Fruit fly (Drosophila melanogaster) whole organism, prepupa: ENCODE measurements around the gene nompB.

Source experiments
- Blimp-1 ChIP-seq: fragments of 200-800 bp; sonication (Bioruptor generic); optimal IDR thresholded peaks from 3 replicates; lab custom pipeline; 2017; ENCODE audit warnings: missing biosample characterization, missing genetic modification characterization, mild to moderate bottlenecking, moderate library complexity, missing genetic modification reagents
- CG10669 ChIP-seq: fragments of 200-800 bp; sonication (Bioruptor generic); optimal IDR thresholded peaks from 3 replicates; lab custom pipeline; 2018; ENCODE audit warnings: missing biosample characterization, mild to moderate bottlenecking, missing genetic modification characterization, moderate library complexity
- CG11294 ChIP-seq: fragments of 200-800 bp; sonication (Bioruptor generic); IDR thresholded peaks from 2 replicates; pipeline ENCODE4 v1.3.6; 2022; ENCODE audit warnings: missing biosample characterization, missing genetic modification characterization
- CG11762 ChIP-seq: fragments of 200-800 bp; sonication (Bioruptor generic); optimal IDR thresholded peaks from 3 replicates; lab custom pipeline; 2016; ENCODE audit warnings: missing biosample characterization, missing genetic modification characterization; ENCODE audit not compliant: insufficient read depth
- CG11902 ChIP-seq: fragments of 200-800 bp; sonication (Bioruptor generic); optimal IDR thresholded peaks from 3 replicates; lab custom pipeline; 2016; ENCODE audit warnings: missing biosample characterization, missing genetic modification characterization
- CG15336 ChIP-seq: fragments of 200-800 bp; sonication (Bioruptor generic); IDR thresholded peaks from 2 replicates; pipeline ENCODE4 v1.3.6; 2022; ENCODE audit warnings: missing biosample characterization, missing genetic modification characterization
- CG1621 ChIP-seq: fragments of 200-800 bp; sonication (Bioruptor generic); optimal IDR thresholded peaks from 3 replicates; lab custom pipeline; 2018; ENCODE audit warnings: missing biosample characterization, mild to moderate bottlenecking, missing genetic modification characterization
- CG16779 ChIP-seq: fragments of 200-800 bp; sonication (Bioruptor generic); optimal IDR thresholded peaks from 3 replicates; lab custom pipeline; 2017; ENCODE audit warnings: missing biosample characterization, mild to moderate bottlenecking, missing genetic modification characterization
- CG3032 ChIP-seq: fragments of 200-800 bp; optimal IDR thresholded peaks from 2 replicates; lab custom pipeline; 2019; ENCODE audit warnings: missing biosample characterization, mild to moderate bottlenecking, missing genetic modification characterization, moderate library complexity
- CG31627 ChIP-seq: fragments of 200-800 bp; sonication (Bioruptor generic); optimal IDR thresholded peaks from 3 replicates; lab custom pipeline; 2016; ENCODE audit warnings: missing biosample characterization, missing genetic modification characterization
- CG32006 ChIP-seq: fragments of 200-800 bp; sonication (Bioruptor generic); optimal IDR thresholded peaks from 3 replicates; lab custom pipeline; 2017; ENCODE audit warnings: missing biosample characterization, mild to moderate bottlenecking, missing genetic modification characterization
- CG34406 ChIP-seq: fragments of 200-800 bp; sonication (Bioruptor generic); optimal IDR thresholded peaks from 3 replicates; lab custom pipeline; 2016; ENCODE audit warnings: missing biosample characterization, missing genetic modification characterization
- CG4318 ChIP-seq: fragments of 200-800 bp; sonication (Bioruptor generic); optimal IDR thresholded peaks from 3 replicates; lab custom pipeline; 2017; ENCODE audit warnings: missing biosample characterization, mild to moderate bottlenecking, missing genetic modification characterization
- CG6163 ChIP-seq: fragments of 200-800 bp; sonication (Bioruptor generic); IDR thresholded peaks from 3 replicates; pipeline ENCODE4 v1.3.6; 2022; ENCODE audit warnings: missing biosample characterization, missing genetic modification characterization
- CG6792 ChIP-seq: fragments of 200-800 bp; sonication (Bioruptor generic); optimal IDR thresholded peaks from 3 replicates; lab custom pipeline; 2016; ENCODE audit warnings: missing biosample characterization, missing genetic modification characterization
- CG6808 ChIP-seq: fragments of 200-800 bp; sonication (Bioruptor generic); optimal IDR thresholded peaks from 3 replicates; lab custom pipeline; 2017; ENCODE audit warnings: missing biosample characterization, missing genetic modification characterization, mild to moderate bottlenecking, moderate library complexity, missing genetic modification reagents
- CG7368 ChIP-seq: fragments of 200-800 bp; sonication (Bioruptor generic); optimal IDR thresholded peaks from 3 replicates; lab custom pipeline; 2016; ENCODE audit warnings: missing biosample characterization, missing genetic modification characterization
- CG8632 ChIP-seq: fragments of 200-800 bp; sonication (Bioruptor generic); optimal IDR thresholded peaks from 3 replicates; lab custom pipeline; 2016; ENCODE audit warnings: missing biosample characterization, missing genetic modification characterization
- CG9139 ChIP-seq: fragments of 200-800 bp; sonication (Bioruptor generic); optimal IDR thresholded peaks from 3 replicates; lab custom pipeline; 2017; ENCODE audit warnings: missing biosample characterization, mild to moderate bottlenecking, missing genetic modification characterization
- Eip78C ChIP-seq: fragments of 200-800 bp; sonication (Bioruptor generic); peaks from one replicate; lab custom pipeline; 2016; ENCODE audit warnings: missing biosample characterization, missing genetic modification characterization
- Eip93F ChIP-seq: fragments of 200-800 bp; sonication (Bioruptor generic); optimal IDR thresholded peaks from 2 replicates; lab custom pipeline; 2016; ENCODE audit warnings: missing biosample characterization, mild to moderate bottlenecking, missing genetic modification characterization
- Ets21C ChIP-seq: fragments of 200-800 bp; sonication (Bioruptor generic); optimal IDR thresholded peaks from 3 replicates; lab custom pipeline; 2016; ENCODE audit warnings: missing biosample characterization, missing genetic modification characterization
- Ets96B ChIP-seq: fragments of 200-800 bp; optimal IDR thresholded peaks from 2 replicates; lab custom pipeline; 2019; ENCODE audit warnings: missing biosample characterization, mild to moderate bottlenecking, missing genetic modification characterization, moderate library complexity
- Gug ChIP-seq: fragments of 200-800 bp; sonication (Bioruptor generic); IDR thresholded peaks from 2 replicates; pipeline ENCODE4 v1.3.6; 2022; ENCODE audit warnings: missing biosample characterization, missing genetic modification characterization
- Hr38 ChIP-seq: sonication (Bioruptor generic); optimal IDR thresholded peaks from 2 replicates; lab custom pipeline; 2016; ENCODE audit warnings: missing biosample characterization, missing genetic modification characterization
- Hr39 ChIP-seq: fragments of 200-800 bp; sonication (Bioruptor generic); optimal IDR thresholded peaks from 2 replicates; lab custom pipeline; 2016; ENCODE audit warnings: missing biosample characterization, missing genetic modification characterization
- Hr4 ChIP-seq: fragments of 200-800 bp; sonication (Bioruptor generic); optimal IDR thresholded peaks from 3 replicates; lab custom pipeline; 2016; ENCODE audit warnings: missing biosample characterization, missing genetic modification characterization
- Lpt ChIP-seq: fragments of 200-800 bp; sonication (Bioruptor generic); optimal IDR thresholded peaks from 3 replicates; lab custom pipeline; 2016; ENCODE audit warnings: missing biosample characterization, missing genetic modification characterization
- Met ChIP-seq: fragments of 200-800 bp; sonication (Bioruptor generic); optimal IDR thresholded peaks from 3 replicates; lab custom pipeline; 2016; ENCODE audit warnings: missing biosample characterization, missing genetic modification characterization
- OdsH ChIP-seq: fragments of 200-800 bp; sonication (Bioruptor generic); optimal IDR thresholded peaks from 3 replicates; lab custom pipeline; 2016; ENCODE audit warnings: missing biosample characterization, missing genetic modification characterization
- achi ChIP-seq: fragments of 200-800 bp; sonication (Bioruptor generic); optimal IDR thresholded peaks from 3 replicates; lab custom pipeline; 2016; ENCODE audit warnings: missing biosample characterization, missing genetic modification characterization
- acj6 ChIP-seq: fragments of 200-800 bp; sonication (Bioruptor generic); optimal IDR thresholded peaks from 3 replicates; lab custom pipeline; 2016; ENCODE audit warnings: missing biosample characterization, missing genetic modification characterization
- cyc ChIP-seq: fragments of 200-800 bp; sonication (Bioruptor generic); optimal IDR thresholded peaks from 3 replicates; lab custom pipeline; 2016; ENCODE audit warnings: missing biosample characterization, missing genetic modification characterization
- dac ChIP-seq: fragments of 200-800 bp; sonication (Bioruptor generic); optimal IDR thresholded peaks from 2 replicates; lab custom pipeline; 2017; ENCODE audit warnings: missing biosample characterization, mild to moderate bottlenecking, missing genetic modification characterization
- dsx ChIP-seq: fragments of 200-800 bp; optimal IDR thresholded peaks from 3 replicates; lab custom pipeline; 2019; ENCODE audit warnings: missing biosample characterization, mild to moderate bottlenecking, missing genetic modification characterization, moderate library complexity; ENCODE audit not compliant: poor library complexity, severe bottlenecking
- eg ChIP-seq: fragments of 200-800 bp; sonication (Bioruptor generic); IDR thresholded peaks from 3 replicates; pipeline ENCODE4 v1.3.6; 2022; ENCODE audit warnings: missing biosample characterization, missing genetic modification characterization
- esn ChIP-seq: fragments of 200-800 bp; sonication (Bioruptor generic); optimal IDR thresholded peaks from 2 replicates; lab custom pipeline; 2016; ENCODE audit warnings: missing biosample characterization, mild to moderate bottlenecking, missing genetic modification characterization, moderate library complexity
- fd59A ChIP-seq: fragments of 200-800 bp; sonication (Bioruptor generic); optimal IDR thresholded peaks from 2 replicates; lab custom pipeline; 2017; ENCODE audit warnings: missing biosample characterization, mild to moderate bottlenecking, missing genetic modification characterization, missing genetic modification reagents
- lz ChIP-seq: fragments of 200-800 bp; sonication (Bioruptor generic); optimal IDR thresholded peaks from 3 replicates; lab custom pipeline; 2016; ENCODE audit warnings: missing biosample characterization, missing genetic modification characterization
- net ChIP-seq: fragments of 200-800 bp; sonication (Bioruptor generic); optimal IDR thresholded peaks from 3 replicates; lab custom pipeline; 2016; ENCODE audit warnings: missing biosample characterization, missing genetic modification characterization
- salr ChIP-seq, 2 experiments: fragments of 200-800 bp; sonication (Bioruptor generic); optimal IDR thresholded peaks; 3 replicates each; lab custom pipeline; 2016 to 2018; ENCODE audit warnings: missing biosample characterization in 2 of 2, missing genetic modification characterization in 2 of 2, mild to moderate bottlenecking in 1 of 2
- ss ChIP-seq, 2 experiments: fragments of 200-800 bp; sonication (Bioruptor generic); optimal IDR thresholded peaks; 2 replicates in 1 of 2; 3 replicates in 1 of 2; lab custom pipeline; 2017 to 2018; ENCODE audit warnings: mild to moderate bottlenecking in 2 of 2, missing biosample characterization in 2 of 2, missing genetic modification characterization in 2 of 2, moderate library complexity in 1 of 2
- svp ChIP-seq: fragments of 200-800 bp; sonication (Bioruptor generic); peaks from one replicate; lab custom pipeline; 2016; ENCODE audit warnings: missing biosample characterization, missing genetic modification characterization
- vri ChIP-seq: fragments of 200-800 bp; sonication (Bioruptor generic); optimal IDR thresholded peaks from 3 replicates; lab custom pipeline; 2016; ENCODE audit warnings: missing biosample characterization, mild to moderate bottlenecking, missing genetic modification characterization

Gene nompB

dm6 chr2L:21627957-21628356 lies 38.7 kb upstream of the nompB start:
- TF ChIP-seq CG6163 (peak; percentile 15; the same call in 1 of the 3 replicates), CG7368 (GFP tag; lab: Kevin White, UChicago) (no peak), CG34406 (GFP tag; lab: Kevin White, UChicago) (no peak), svp (peak; percentile 88), esn (no peak), CG15336 (GFP tag; lab: Robert Waterston, UW) (no peak), CG9139 (GFP tag; lab: Kevin White, UChicago) (no peak)

- no peak for TF ChIP-seq eg (GFP tag; lab: Robert Waterston, UW)
- peak; percentile 48 for TF ChIP-seq achi (GFP tag; lab: Kevin White, UChicago)
- no peak for TF ChIP-seq Ets96B (tag; lab: Kevin White, UChicago)
- TF ChIP-seq CG7368 (GFP tag; lab: Kevin White, UChicago) = no peak
- TF ChIP-seq CG11762 (GFP tag; lab: Kevin White, UChicago) = no peak
- peak; percentile 27 for TF ChIP-seq svp
- TF ChIP-seq net (GFP tag; lab: Kevin White, UChicago) = no peak
- TF ChIP-seq vri = no peak
- no peak for TF ChIP-seq CG9139 (GFP tag; lab: Kevin White, UChicago)
- TF ChIP-seq Met (GFP tag; lab: Kevin White, UChicago) = no peak
- TF ChIP-seq CG10669 = no peak
- TF ChIP-seq CG3032 (tag; lab: Kevin White, UChicago) = no peak
- TF ChIP-seq, all 60 proteins: peak for 2
Observed at dm6 chr2L:21624472-21624787, 35.2 kb upstream of the nompB start.

dm6 chr2L:21623685-21624471 lies 34.7 kb upstream of the nompB start, which contains the start of gene CG2201:
TSS of gene CG2201 (minus strand) at chr2L:21624080.
- peak; percentile 9 for TF ChIP-seq acj6 (GFP tag; lab: Kevin White, UChicago)
- TF ChIP-seq CG4318 (GFP tag; lab: Kevin White, UChicago) = no peak
- no peak for TF ChIP-seq CG6792 (GFP tag; lab: Kevin White, UChicago)
- peak; percentile 15 for TF ChIP-seq Lpt (GFP tag; lab: Kevin White, UChicago)
- TF ChIP-seq fd59A (GFP tag; lab: Kevin White, UChicago) = no peak
- no peak for TF ChIP-seq CG1621 (tag; lab: Kevin White, UChicago)
- TF ChIP-seq Ets21C (GFP tag; lab: Kevin White, UChicago) = peak; percentile 34
- peak; percentile 38 for TF ChIP-seq OdsH (GFP tag; lab: Kevin White, UChicago)
- TF ChIP-seq CG11902 (GFP tag; lab: Kevin White, UChicago) = no peak
- TF ChIP-seq Hr4 (GFP tag; lab: Kevin White, UChicago) = peak; percentile 41
- TF ChIP-seq CG3032 (tag; lab: Kevin White, UChicago) = no peak
- TF ChIP-seq Gug (GFP tag; lab: Robert Waterston, UW) = no peak
- TF ChIP-seq Eip93F = no peak
- TF ChIP-seq CG16779 (tag; lab: Kevin White, UChicago) = peak; percentile 16
- TF ChIP-seq svp = peak; percentile 90
- TF ChIP-seq CG7368 (GFP tag; lab: Kevin White, UChicago) = no peak
- peak; percentile 40 for TF ChIP-seq Hr39 (GFP tag; lab: Kevin White, UChicago)
- TF ChIP-seq CG11294 = no peak
- no peak for TF ChIP-seq Blimp-1 (GFP tag; lab: Kevin White, UChicago)
- TF ChIP-seq CG10669 = no peak
- peak; percentile 16 for TF ChIP-seq vri
- no peak for TF ChIP-seq Ets96B (tag; lab: Kevin White, UChicago)
- TF ChIP-seq salr (GFP tag; optimal IDR thresholded peaks at IDR 0.05; lab: Kevin White, UChicago) = peak in 1 of 2 experiments; percentile 22
- TF ChIP-seq dac (GFP tag; lab: Kevin White, UChicago) = no peak
- TF ChIP-seq CG8632 (GFP tag; lab: Kevin White, UChicago) = peak; percentile 19
- peak; percentile 26 for TF ChIP-seq lz (GFP tag; lab: Kevin White, UChicago)
- TF ChIP-seq CG34406 (GFP tag; lab: Kevin White, UChicago) = no peak
- TF ChIP-seq Met (GFP tag; lab: Kevin White, UChicago) = peak; percentile 50
- peak in 1 of 2 experiments; percentile 4 for TF ChIP-seq ss (GFP tag; optimal IDR thresholded peaks at IDR 0.05; lab: Kevin White, UChicago)
- peak; percentile 35 for TF ChIP-seq CG31627
- no peak for TF ChIP-seq CG11762 (GFP tag; lab: Kevin White, UChicago)
- peak; percentile 14 for TF ChIP-seq cyc (GFP tag; lab: Kevin White, UChicago)
- no peak for TF ChIP-seq CG6808 (GFP tag; lab: Kevin White, UChicago)
- TF ChIP-seq CG32006 (GFP tag; lab: Kevin White, UChicago) = peak; percentile 56
- peak; percentile 75 for TF ChIP-seq Eip78C
- TF ChIP-seq Hr38 (GFP tag; lab: Kevin White, UChicago) = no peak
- TF ChIP-seq dsx = no peak
- 0 out of 3 replicates have a peak, but pooled peaks have one; percentile 22 for TF ChIP-seq CG6163
- TF ChIP-seq CG9139 (GFP tag; lab: Kevin White, UChicago) = no peak
- peak; percentile 10 for TF ChIP-seq CG15336 (GFP tag; lab: Robert Waterston, UW)
